Worm (Caenorhabditis elegans): ENCODE results near the gene C05D9.9.

C05D9.9 gene

ce11 chrX:1089676-1090075 is 34.4 kb downstream of the C05D9.9 start:
- no peak for TF ChIP-seq F13C5.2 (tag; optimal IDR thresholded peaks at IDR 0.05)
- TF ChIP-seq tbx-37 (GFP tag; conservative IDR thresholded peaks at IDR 0.05): no peak
- TF ChIP-seq pes-1 (GFP tag; IDR thresholded peaks at IDR 0.05): no peak
- TF ChIP-seq sea-1 (GFP tag; conservative IDR thresholded peaks at IDR 0.05): no peak
- no peak for TF ChIP-seq tra-4 (tag; optimal IDR thresholded peaks at IDR 0.05)
- TF ChIP-seq ama-1 (optimal IDR thresholded peaks at IDR 0.05): no peak
- no peak for TF ChIP-seq ets-7 (tag; optimal IDR thresholded peaks at IDR 0.05)
- no peak for TF ChIP-seq hnd-1 (tag; optimal IDR thresholded peaks at IDR 0.05)
- no peak for TF ChIP-seq hmbx-1 (tag; optimal IDR thresholded peaks at IDR 0.05)
- TF ChIP-seq scrt-1 (GFP tag; IDR thresholded peaks at IDR 0.05): no peak
- TF ChIP-seq B0310.2 (tag; optimal IDR thresholded peaks at IDR 0.05): no peak
- TF ChIP-seq ceh-36 (tag; optimal IDR thresholded peaks at IDR 0.05): no peak
- TF ChIP-seq aly-1 (tag; optimal IDR thresholded peaks at IDR 0.05): no peak
- no peak for TF ChIP-seq tbx-11 (GFP tag; IDR thresholded peaks at IDR 0.05)

ce11 chrX:1089133-1089532 is 34.9 kb downstream of the C05D9.9 start:
- TF ChIP-seq B0310.2 (tag; optimal IDR thresholded peaks at IDR 0.05) (no peak), pes-1 (GFP tag; IDR thresholded peaks at IDR 0.05) (no peak), sea-1 (GFP tag; conservative IDR thresholded peaks at IDR 0.05) (no peak), hmbx-1 (tag; optimal IDR thresholded peaks at IDR 0.05) (no peak), flt-1 (GFP tag; IDR thresholded peaks at IDR 0.05) (no peak), aly-1 (tag; optimal IDR thresholded peaks at IDR 0.05) (no peak), ceh-36 (tag; optimal IDR thresholded peaks at IDR 0.05) (no peak), ets-7 (tag; optimal IDR thresholded peaks at IDR 0.05) (no peak), ceh-13 (GFP tag; optimal IDR thresholded peaks at IDR 0.05) (no peak), tbx-11 (GFP tag; IDR thresholded peaks at IDR 0.05) (no peak), F13C5.2 (tag; optimal IDR thresholded peaks at IDR 0.05) (no peak), ama-1 (optimal IDR thresholded peaks at IDR 0.05) (no peak)

- TF ChIP-seq flt-1 (GFP tag; IDR thresholded peaks at IDR 0.05) (no peak), tbx-37 (GFP tag; conservative IDR thresholded peaks at IDR 0.05) (no peak), B0310.2 (tag; optimal IDR thresholded peaks at IDR 0.05) (no peak), aly-1 (tag; optimal IDR thresholded peaks at IDR 0.05) (no peak), tbx-11 (GFP tag; IDR thresholded peaks at IDR 0.05) (no peak), pes-1 (GFP tag; IDR thresholded peaks at IDR 0.05) (no peak), ama-1 (optimal IDR thresholded peaks at IDR 0.05) (no peak), sea-1 (GFP tag; conservative IDR thresholded peaks at IDR 0.05) (no peak), F13C5.2 (tag; optimal IDR thresholded peaks at IDR 0.05) (no peak), hmg-4 (GFP tag; optimal IDR thresholded peaks at IDR 0.05) (no peak), ets-7 (tag; optimal IDR thresholded peaks at IDR 0.05) (no peak), tra-4 (tag; optimal IDR thresholded peaks at IDR 0.05) (no peak), ceh-13 (GFP tag; optimal IDR thresholded peaks at IDR 0.05) (no peak), ceh-36 (tag; optimal IDR thresholded peaks at IDR 0.05) (no peak), scrt-1 (GFP tag; IDR thresholded peaks at IDR 0.05) (no peak), hnd-1 (tag; optimal IDR thresholded peaks at IDR 0.05) (no peak), hmbx-1 (tag; optimal IDR thresholded peaks at IDR 0.05) (no peak)
Measured at ce11 chrX:1088048-1088447, 36.0 kb downstream of the C05D9.9 start, which contains the start of gene rei-2. rei-2 (minus strand) TSS chrX:1088148.

ce11 chrX:1086406-1086897 is 37.6 kb downstream of the C05D9.9 start:
- TF ChIP-seq ama-1 (optimal IDR thresholded peaks at IDR 0.05) (no peak), ceh-13 (GFP tag; optimal IDR thresholded peaks at IDR 0.05) (no peak)

- no peak for TF ChIP-seq flt-1 (GFP tag; IDR thresholded peaks at IDR 0.05)
- no peak for TF ChIP-seq sea-1 (GFP tag; conservative IDR thresholded peaks at IDR 0.05)
- no peak for TF ChIP-seq ama-1 (optimal IDR thresholded peaks at IDR 0.05)
- no peak for TF ChIP-seq ceh-13 (GFP tag; optimal IDR thresholded peaks at IDR 0.05)
- TF ChIP-seq tbx-11 (GFP tag; IDR thresholded peaks at IDR 0.05): no peak
- TF ChIP-seq F13C5.2 (tag; optimal IDR thresholded peaks at IDR 0.05): no peak
- no peak for TF ChIP-seq tra-4 (tag; optimal IDR thresholded peaks at IDR 0.05)
- TF ChIP-seq hmbx-1 (tag; optimal IDR thresholded peaks at IDR 0.05): no peak
- no peak for TF ChIP-seq ets-7 (tag; optimal IDR thresholded peaks at IDR 0.05)
Measured at ce11 chrX:1085000-1085399, 39.0 kb downstream of the C05D9.9 start.

ce11 chrX:1081927-1082326 is 42.1 kb downstream of the C05D9.9 start:
- TF ChIP-seq tbx-11 (GFP tag; IDR thresholded peaks at IDR 0.05): no peak
- TF ChIP-seq tbx-37 (GFP tag; conservative IDR thresholded peaks at IDR 0.05): no peak
- TF ChIP-seq F13C5.2 (tag; optimal IDR thresholded peaks at IDR 0.05): no peak
- TF ChIP-seq B0310.2 (tag; optimal IDR thresholded peaks at IDR 0.05): no peak
- no peak for TF ChIP-seq hmbx-1 (tag; optimal IDR thresholded peaks at IDR 0.05)
- TF ChIP-seq scrt-1 (GFP tag; IDR thresholded peaks at IDR 0.05): 0 out of 2 replicates have a peak, but pooled peaks have one; percentile 17
- TF ChIP-seq flt-1 (GFP tag; IDR thresholded peaks at IDR 0.05): no peak
- no peak for TF ChIP-seq sea-1 (GFP tag; conservative IDR thresholded peaks at IDR 0.05)
- peak; percentile 62 for TF ChIP-seq hmg-4 (GFP tag; optimal IDR thresholded peaks at IDR 0.05)
- no peak for TF ChIP-seq tra-4 (tag; optimal IDR thresholded peaks at IDR 0.05)
- TF ChIP-seq ets-7 (tag; optimal IDR thresholded peaks at IDR 0.05): no peak
- TF ChIP-seq ceh-36 (tag; optimal IDR thresholded peaks at IDR 0.05): no peak
- TF ChIP-seq ceh-13 (GFP tag; optimal IDR thresholded peaks at IDR 0.05): no peak
- TF ChIP-seq pes-1 (GFP tag; IDR thresholded peaks at IDR 0.05): no peak
- TF ChIP-seq aly-1 (tag; optimal IDR thresholded peaks at IDR 0.05): peak; percentile 41
- TF ChIP-seq hnd-1 (tag; optimal IDR thresholded peaks at IDR 0.05): no peak
- TF ChIP-seq ama-1 (optimal IDR thresholded peaks at IDR 0.05): no peak

DNA sequence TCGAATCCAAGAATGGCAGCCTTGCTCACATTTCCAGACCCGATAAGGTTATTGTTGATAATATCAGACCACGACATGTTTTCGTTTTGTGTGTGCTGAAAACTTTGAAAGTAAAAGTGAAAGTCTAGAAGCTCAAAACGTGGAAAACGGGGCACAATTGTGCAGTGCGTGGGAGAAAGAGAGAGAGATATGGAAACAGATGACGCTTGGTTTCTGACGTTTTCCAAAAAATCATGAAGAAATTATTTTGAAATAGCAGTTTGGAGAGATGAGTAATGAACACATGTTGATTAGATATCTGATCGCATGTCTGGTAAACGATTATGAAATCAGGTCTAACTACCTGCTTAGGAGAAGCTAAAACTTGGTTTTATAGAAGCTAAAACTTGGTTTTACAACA is 43.5 kb downstream of the C05D9.9 start, which contains the start of gene pfn-3:
Gene pfn-3 (minus strand): TSS at position 101 of the 400 bp plus-strand sequence.
- TF ChIP-seq tbx-37 (GFP tag; conservative IDR thresholded peaks at IDR 0.05) (no peak), ama-1 (optimal IDR thresholded peaks at IDR 0.05) (no peak), flt-1 (GFP tag; IDR thresholded peaks at IDR 0.05) (no peak), ceh-36 (tag; optimal IDR thresholded peaks at IDR 0.05) (no peak), hnd-1 (tag; optimal IDR thresholded peaks at IDR 0.05) (no peak)

All from whole organism, early embryonic.